Worm (Caenorhabditis elegans): ENCODE results near the gene T21D9.2.

The T21D9.2 gene

ce11 chrX:2116304-2116867 lies 19.7 kb upstream of the T21D9.2 start (continued):
- TF ChIP-seq ets-5 (GFP tag; IDR thresholded peaks at IDR 0.05) (no peak), sox-4 (tag; optimal IDR thresholded peaks at IDR 0.05) (no peak), nhr-71 (tag; optimal IDR thresholded peaks at IDR 0.05) (peak; percentile 9), unc-86 (tag; optimal IDR thresholded peaks at IDR 0.05) (no peak), C04F5.9 (tag; optimal IDR thresholded peaks at IDR 0.05) (no peak), pax-3 (tag; optimal IDR thresholded peaks at IDR 0.05) (no peak), nhr-85 (tag) (peak; percentile 77), ceh-82 (tag; optimal IDR thresholded peaks at IDR 0.05) (no peak), fos-1 (tag; optimal IDR thresholded peaks at IDR 0.05) (no peak)

- TF ChIP-seq isw-1 (GFP tag; IDR thresholded peaks at IDR 0.05) (no peak), pqm-1 (tag; optimal IDR thresholded peaks at IDR 0.05) (no peak), nhr-12 (tag; optimal IDR thresholded peaks at IDR 0.05) (no peak), nhr-84 (tag; optimal IDR thresholded peaks at IDR 0.05) (no peak), egl-13 (tag; optimal IDR thresholded peaks at IDR 0.05) (no peak), dpl-1 (GFP tag; optimal IDR thresholded peaks at IDR 0.05) (no peak), zip-4 (GFP tag; optimal IDR thresholded peaks at IDR 0.05) (no peak), nhr-11 (tag; optimal IDR thresholded peaks at IDR 0.05) (no peak), lin-15B (tag; optimal IDR thresholded peaks at IDR 0.05) (no peak), mef-2 (tag; optimal IDR thresholded peaks at IDR 0.05) (no peak), efl-1 (optimal IDR thresholded peaks at IDR 0.05) (no peak), efl-1 (GFP tag; optimal IDR thresholded peaks at IDR 0.05 in 1 of 2) (no peak), unc-30 (tag; optimal IDR thresholded peaks at IDR 0.05) (no peak), ceh-82 (tag; optimal IDR thresholded peaks at IDR 0.05) (no peak), ceh-90 (tag; optimal IDR thresholded peaks at IDR 0.05) (no peak), egl-27 (tag; optimal IDR thresholded peaks at IDR 0.05) (no peak)
Measured at ce11 chrX:2114171-2114570, 17.5 kb upstream of the T21D9.2 start.

ce11 chrX:2113004-2113403 lies 16.3 kb upstream of the T21D9.2 start, which contains the start of gene bus-5:
TSS of gene bus-5 (minus strand) at chrX:2113104.
- TF ChIP-seq nhr-47 (tag; optimal IDR thresholded peaks at IDR 0.05) (no peak), efl-1 (optimal IDR thresholded peaks at IDR 0.05) (no peak), efl-1 (GFP tag; optimal IDR thresholded peaks at IDR 0.05 in 1 of 2) (no peak), ceh-88 (GFP tag; IDR thresholded peaks at IDR 0.05) (no peak), tbx-2 (tag; optimal IDR thresholded peaks at IDR 0.05) (no peak)

- TF ChIP-seq nhr-85 (tag) (no peak), unc-130 (tag; optimal IDR thresholded peaks at IDR 0.05) (no peak), ama-1 (optimal IDR thresholded peaks at IDR 0.05) (no peak), nhr-28 (tag; optimal IDR thresholded peaks at IDR 0.05) (no peak), alr-1 (tag; optimal IDR thresholded peaks at IDR 0.05; ENCODE audit: borderline replicate concordance) (no peak), tlp-1 (tag; optimal IDR thresholded peaks at IDR 0.05) (no peak), sup-37 (GFP tag; optimal IDR thresholded peaks at IDR 0.05) (no peak), sptf-1 (tag; optimal IDR thresholded peaks at IDR 0.05) (no peak), hpl-2 (GFP tag; optimal IDR thresholded peaks at IDR 0.05) (no peak), jun-1 (tag; optimal IDR thresholded peaks at IDR 0.05) (no peak), ceh-82 (tag; optimal IDR thresholded peaks at IDR 0.05) (no peak), fkh-4 (tag; optimal IDR thresholded peaks at IDR 0.05; ENCODE audit: borderline replicate concordance) (no peak), nhr-90 (tag; optimal IDR thresholded peaks at IDR 0.05; ENCODE audit: poor library complexity) (no peak), blmp-1 (tag; optimal IDR thresholded peaks at IDR 0.05) (no peak), nhr-11 (tag; optimal IDR thresholded peaks at IDR 0.05) (no peak), lin-15B (tag; optimal IDR thresholded peaks at IDR 0.05) (no peak)
Measured at ce11 chrX:2110603-2111327, 14.1 kb upstream of the T21D9.2 start.

Measured in whole organism, L1 larva.